Worm (Caenorhabditis elegans): ENCODE data around the gene parg-2.

Gene parg-2

ce11 chrIV:8687605-8688191 is 27.2 kb downstream of the parg-2 start, which contains the start of gene snrp-3 (continued):
- TF ChIP-seq nhr-6 (tag; optimal IDR thresholded peaks at IDR 0.05) (peak; percentile 83), mep-1 (tag; optimal IDR thresholded peaks at IDR 0.05) (peak; percentile 87), ceh-44 (GFP tag; IDR thresholded peaks at IDR 0.05) (no peak), arid-1 (GFP tag; conservative IDR thresholded peaks at IDR 0.05) (0 out of 2 replicates have a peak, but pooled peaks have one; percentile 20), lin-38 (GFP tag; IDR thresholded peaks at IDR 0.05) (peak; percentile 82), unc-62 (GFP tag; optimal IDR thresholded peaks at IDR 0.05 in 1 of 2) (peak in 1 of 2 experiments; percentile 93), unc-62 (tag; optimal IDR thresholded peaks at IDR 0.05) (no peak), nhr-102 (tag; optimal IDR thresholded peaks at IDR 0.05) (peak; percentile 83)

DNA sequence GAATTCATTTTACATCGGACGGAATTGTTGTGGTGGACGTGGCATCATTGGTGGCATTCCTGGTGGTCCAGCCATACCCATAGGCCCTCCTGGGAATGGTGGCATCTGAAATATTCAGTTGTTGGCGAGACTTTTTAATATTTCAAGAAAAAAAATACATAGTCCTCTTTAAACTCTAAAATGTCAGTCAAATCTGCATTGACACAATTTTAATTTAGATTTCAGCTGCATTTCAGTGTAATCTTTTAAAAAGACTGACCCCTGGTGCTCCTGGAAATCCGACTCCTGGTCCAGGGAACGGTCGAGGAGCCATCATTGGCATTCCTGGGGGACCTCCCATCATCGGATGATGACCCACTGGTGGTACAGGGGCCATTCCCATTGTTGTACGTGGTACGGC is 28.0 kb downstream of the parg-2 start:
- TF ChIP-seq ztf-11 (tag; optimal IDR thresholded peaks at IDR 0.05) (no peak), aha-1 (tag) (peak; percentile 62), pqm-1 (tag; optimal IDR thresholded peaks at IDR 0.05) (no peak)

DNA sequence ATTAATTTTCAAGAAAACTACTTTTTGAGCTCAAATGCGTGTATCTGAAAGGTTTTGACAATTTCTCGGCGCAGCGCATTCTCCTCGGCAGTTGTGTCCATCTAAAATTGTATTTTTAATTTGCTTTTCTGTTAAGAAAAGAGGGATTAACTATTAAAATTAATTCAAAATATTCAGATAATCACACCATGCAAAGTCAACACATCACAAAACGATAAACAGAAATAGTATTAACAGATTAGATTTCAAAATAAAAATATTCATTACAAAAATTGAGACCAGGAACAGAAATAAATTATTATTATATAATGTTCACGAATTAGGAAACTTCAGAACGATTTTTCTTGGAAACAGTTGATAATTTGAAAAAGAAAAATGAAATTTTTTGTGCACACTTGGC is 28.4 kb downstream of the parg-2 start, which contains the start of gene pole-2:
Gene pole-2 (minus strand): TSS at position 101 of the 400 bp plus-strand sequence.
- TF ChIP-seq snpc-1.2 (GFP tag; IDR thresholded peaks at IDR 0.05) (no peak), gei-8 (GFP tag; optimal IDR thresholded peaks at IDR 0.05) (no peak)

- no peak for TF ChIP-seq lin-38 (GFP tag; IDR thresholded peaks at IDR 0.05)
- TF ChIP-seq ceh-62 (tag; optimal IDR thresholded peaks at IDR 0.05): no peak
- no peak for TF ChIP-seq hmg-1.1 (GFP tag; IDR thresholded peaks at IDR 0.05)
- TF ChIP-seq dmd-6 (GFP tag; IDR thresholded peaks at IDR 0.05): no peak
- TF ChIP-seq snpc-4 (tag; optimal IDR thresholded peaks at IDR 0.05): no peak
- TF ChIP-seq mes-2 (tag; optimal IDR thresholded peaks at IDR 0.05; ENCODE audit: poor library complexity, severe bottlenecking): no peak
- no peak for TF ChIP-seq ceh-28 (tag; optimal IDR thresholded peaks at IDR 0.05)
Measured at ce11 chrIV:8679225-8679624, 35.7 kb downstream of the parg-2 start, which contains the start of gene nlp-60. Gene nlp-60, minus strand, starts transcription at chrIV:8679325.

DNA sequence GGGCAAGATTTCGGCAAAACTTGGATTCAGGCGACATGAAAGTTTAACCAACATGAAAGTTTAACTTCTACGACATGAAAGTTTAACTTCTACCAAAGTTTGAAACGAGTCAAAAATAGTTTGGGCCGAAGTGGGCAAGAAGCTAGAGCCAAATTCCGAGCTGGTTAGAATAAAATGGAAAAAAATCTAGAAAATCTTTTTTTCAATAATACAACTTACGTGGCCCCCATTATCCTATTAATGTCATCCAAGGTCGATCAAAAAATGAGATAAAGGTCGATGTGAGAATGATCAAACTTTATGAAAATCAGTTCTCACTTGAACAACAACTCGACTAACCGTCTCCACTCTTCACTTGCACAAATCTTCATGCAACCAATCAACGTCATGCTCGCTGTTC is 37.6 kb downstream of the parg-2 start, which contains the start of gene F08B4.8:
Gene F08B4.8 (plus strand): TSS at position 301 of the 400 bp plus-strand sequence.
- TF ChIP-seq F10B5.3 (tag; optimal IDR thresholded peaks at IDR 0.05): no peak
- TF ChIP-seq egl-43 (GFP tag; IDR thresholded peaks at IDR 0.05): no peak
- no peak for TF ChIP-seq Y5F2A.4 (GFP tag; optimal IDR thresholded peaks at IDR 0.05)
- TF ChIP-seq dmd-6 (GFP tag; IDR thresholded peaks at IDR 0.05): no peak
- no peak for TF ChIP-seq zfp-2 (tag; optimal IDR thresholded peaks at IDR 0.05)

DNA sequence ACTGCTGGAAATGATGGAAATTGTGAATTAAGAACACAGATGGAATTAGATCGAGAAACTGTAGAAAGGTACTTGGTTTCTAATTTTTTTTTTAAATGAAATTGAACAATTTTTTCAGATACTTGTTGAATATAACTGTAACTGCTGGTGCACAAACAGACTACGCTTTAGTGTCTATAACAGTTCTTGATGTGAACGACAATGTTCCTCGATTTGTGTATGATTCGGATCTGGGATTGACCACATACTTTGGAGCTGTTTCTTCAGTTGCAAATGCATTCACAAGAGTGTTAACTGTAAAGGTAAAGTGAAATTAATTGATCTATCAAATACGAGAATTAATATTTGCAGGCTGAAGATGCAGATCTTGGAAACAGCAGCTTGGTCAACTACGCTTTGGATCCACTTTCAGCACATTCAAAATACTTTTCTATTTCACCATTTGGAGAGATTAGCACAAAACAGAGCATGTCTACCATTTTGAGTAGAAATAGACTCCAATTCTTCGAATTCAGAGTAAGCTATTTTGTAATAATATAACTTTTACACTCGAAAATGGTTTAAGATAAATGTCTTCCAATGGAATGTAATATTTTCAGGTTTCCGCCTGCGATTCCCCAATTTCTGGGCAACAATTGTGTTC is 41.1 kb downstream of the parg-2 start:
- TF ChIP-seq unc-62 (GFP tag; optimal IDR thresholded peaks at IDR 0.05 in 1 of 2) (peak in 1 of 2 experiments; percentile 93), unc-62 (tag; optimal IDR thresholded peaks at IDR 0.05) (no peak), aha-1 (tag) (no peak)

DNA sequence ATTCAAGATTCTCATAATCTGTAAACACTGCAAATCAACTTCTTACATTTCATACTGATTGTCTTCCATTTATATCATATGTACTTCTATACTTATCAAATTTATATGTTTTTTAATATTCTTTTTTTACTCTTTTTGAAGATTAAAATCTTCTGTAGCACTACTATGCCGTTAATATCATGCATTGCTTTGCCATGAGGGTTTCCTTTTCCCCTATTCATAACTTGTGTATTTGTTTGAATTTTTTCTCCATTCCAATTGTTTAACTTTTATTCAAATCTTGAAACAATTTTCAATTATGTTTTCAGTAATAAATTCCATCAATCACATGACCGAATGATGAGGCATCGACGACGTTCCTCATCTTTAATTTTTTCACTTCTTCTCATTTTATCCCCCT is 46.3 kb downstream of the parg-2 start, which contains the start of gene cdh-5:
Gene cdh-5 (plus strand): TSS at position 301 of the 400 bp plus-strand sequence.
- TF ChIP-seq snpc-1.2 (GFP tag; IDR thresholded peaks at IDR 0.05) (no peak), lir-3 (tag; optimal IDR thresholded peaks at IDR 0.05) (no peak), Y75B8A.6 (GFP tag; IDR thresholded peaks at IDR 0.05) (no peak), ama-1 (optimal IDR thresholded peaks at IDR 0.05) (no peak), aly-2 (tag; optimal IDR thresholded peaks at IDR 0.05) (no peak), nhr-102 (tag; optimal IDR thresholded peaks at IDR 0.05) (no peak), daf-12 (tag; optimal IDR thresholded peaks at IDR 0.05) (no peak), lin-29 (GFP tag; IDR thresholded peaks at IDR 0.05) (no peak), hlh-11 (tag; optimal IDR thresholded peaks at IDR 0.05) (no peak)

Data from whole organism, L4 larva.